Worm (Caenorhabditis elegans): ENCODE data around the gene T16A9.5.

DNA sequence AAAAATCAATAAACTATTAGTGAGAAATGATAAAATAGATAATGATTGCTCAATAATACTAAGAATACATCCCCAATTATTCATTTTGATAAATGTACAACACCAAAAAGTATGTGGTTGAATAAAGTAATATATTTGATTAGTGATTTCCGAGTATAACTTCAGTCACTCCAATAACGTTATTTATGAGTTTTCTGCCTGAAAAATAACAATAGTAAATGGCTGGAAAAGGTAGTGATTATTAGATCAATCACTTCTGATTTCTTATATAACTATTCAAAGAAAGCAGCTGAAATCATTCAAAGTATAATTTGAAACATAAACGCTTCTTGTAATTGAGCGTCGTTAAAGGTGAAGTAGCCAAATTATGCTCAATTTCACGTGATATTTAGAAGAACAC lies 4.3 kb downstream of the T16A9.5 start, which contains the start of gene str-230:
- TF ChIP-seq elt-2 (tag; optimal IDR thresholded peaks at IDR 0.05): no peak
- no peak for TF ChIP-seq sox-2 (GFP tag; IDR thresholded peaks at IDR 0.05)
- TF ChIP-seq ama-1 (optimal IDR thresholded peaks at IDR 0.05): no peak
- no peak for TF ChIP-seq fax-1 (tag; optimal IDR thresholded peaks at IDR 0.05)
- no peak for TF ChIP-seq rnt-1 (tag; optimal IDR thresholded peaks at IDR 0.05)
- no peak for TF ChIP-seq pag-3 (tag; optimal IDR thresholded peaks at IDR 0.05; ENCODE audit: borderline replicate concordance)
- no peak for TF ChIP-seq pha-4 (tag; optimal IDR thresholded peaks at IDR 0.05)
- TF ChIP-seq tbx-7 (tag; optimal IDR thresholded peaks at IDR 0.05): no peak
- TF ChIP-seq elt-4 (tag; optimal IDR thresholded peaks at IDR 0.05): no peak
- no peak for TF ChIP-seq madf-2 (tag; optimal IDR thresholded peaks at IDR 0.05)
- TF ChIP-seq npax-4 (tag; optimal IDR thresholded peaks at IDR 0.05): no peak
- TF ChIP-seq ztf-16 (tag; optimal IDR thresholded peaks at IDR 0.05): no peak
- TF ChIP-seq fkh-6 (tag; optimal IDR thresholded peaks at IDR 0.05): no peak

Data from whole organism, late embryonic.